Fruit fly (Drosophila melanogaster) whole organism, embryonic: Measurements from ENCODE around the gene CG5225.
A peak's percentile ranks its signal among the peaks of the same experiment; 100 is the strongest.
"Not testable (repeated sequence)": the region's sequence is repeated elsewhere in the genome, so short reads cannot be mapped to it uniquely, and the experiment has no call there.

ENCODE experiments used
- Abd-B ChIP-seq: fragments of 200-800 bp; sonication (Bioruptor generic); optimal IDR thresholded peaks from 2 replicates; lab custom pipeline; 2018; ENCODE audit warnings: missing biosample characterization, mild to moderate bottlenecking, missing genetic modification characterization, moderate library complexity
- Bdp1 ChIP-seq: fragments of 200-800 bp; sonication (Bioruptor generic); optimal IDR thresholded peaks from 3 replicates; lab custom pipeline; 2016; ENCODE audit warnings: missing biosample characterization, missing genetic modification characterization
- CG10209 ChIP-seq: fragments of 200-800 bp; sonication (Bioruptor generic); optimal IDR thresholded peaks from 3 replicates; lab custom pipeline; 2017; ENCODE audit warnings: missing biosample characterization, mild to moderate bottlenecking, missing genetic modification characterization, missing genetic modification reagents
- CG10654 ChIP-seq: fragments of 200-800 bp; sonication (Bioruptor generic); optimal IDR thresholded peaks from 2 replicates; lab custom pipeline; 2016; ENCODE audit warnings: missing biosample characterization, missing genetic modification characterization
- CG11696 ChIP-seq: fragments of 200-800 bp; sonication (Bioruptor generic); IDR thresholded peaks from 2 replicates; pipeline ENCODE4 v1.3.6; 2022; ENCODE audit warnings: missing biosample characterization, missing genetic modification characterization
- CG12659 ChIP-seq: fragments of 200-800 bp; sonication (Bioruptor generic); optimal IDR thresholded peaks from 3 replicates; lab custom pipeline; 2017; ENCODE audit warnings: mild to moderate bottlenecking, missing biosample characterization, missing genetic modification reagents, missing genetic modification characterization
- CG13287 ChIP-seq: fragments of 200-800 bp; sonication (Bioruptor generic); IDR thresholded peaks from 2 replicates; pipeline ENCODE4 v1.3.6; 2022; ENCODE audit warnings: missing biosample characterization, missing genetic modification characterization; ENCODE audit not compliant: partially characterized antibody
- CG13624 ChIP-seq: fragments of 200-800 bp; sonication (Bioruptor generic); optimal IDR thresholded peaks from 2 replicates; lab custom pipeline; 2016; ENCODE audit warnings: missing biosample characterization, missing genetic modification characterization
- CG14667 ChIP-seq: fragments of 200-800 bp; sonication (Bioruptor generic); IDR thresholded peaks from 2 replicates; pipeline ENCODE4 v1.3.6; 2022; ENCODE audit warnings: missing biosample characterization, missing genetic modification characterization
- CG15269 ChIP-seq: fragments of 200-800 bp; sonication (Bioruptor generic); optimal IDR thresholded peaks from 2 replicates; lab custom pipeline; 2018; ENCODE audit warnings: missing biosample characterization, mild to moderate bottlenecking, missing genetic modification characterization, moderate library complexity
- CG17802 ChIP-seq: fragments of 200-800 bp; sonication (Bioruptor generic); optimal IDR thresholded peaks from 2 replicates; lab custom pipeline; 2018; ENCODE audit warnings: missing biosample characterization, mild to moderate bottlenecking, missing genetic modification characterization, moderate library complexity
- CG2678 ChIP-seq: fragments of 200-800 bp; sonication (Bioruptor generic); optimal IDR thresholded peaks from 3 replicates; lab custom pipeline; 2019; ENCODE audit warnings: missing biosample characterization, mild to moderate bottlenecking, missing genetic modification characterization, moderate library complexity
- CG30020 ChIP-seq: fragments of 200-800 bp; optimal IDR thresholded peaks from 2 replicates; lab custom pipeline; 2019; ENCODE audit warnings: missing biosample characterization, mild to moderate bottlenecking, missing genetic modification characterization, moderate library complexity
- CG30431 ChIP-seq: fragments of 200-800 bp; sonication (Bioruptor generic); optimal IDR thresholded peaks from 2 replicates; lab custom pipeline; 2017; ENCODE audit warnings: missing biosample characterization, missing genetic modification characterization
- CG4730 ChIP-seq: fragments of 200-800 bp; sonication (Bioruptor generic); IDR thresholded peaks from 2 replicates; pipeline ENCODE4 v1.3.6; 2022; ENCODE audit warnings: missing biosample characterization, missing genetic modification characterization
- CG5245 ChIP-seq: fragments of 200-800 bp; sonication (Bioruptor generic); optimal IDR thresholded peaks from 3 replicates; lab custom pipeline; 2016; ENCODE audit warnings: missing biosample characterization, missing genetic modification characterization
- CG7556 ChIP-seq: fragments of 200-800 bp; sonication (Bioruptor generic); optimal IDR thresholded peaks from 2 replicates; lab custom pipeline; 2017; ENCODE audit warnings: missing biosample characterization, mild to moderate bottlenecking, missing genetic modification characterization
- CG7786 ChIP-seq: fragments of 200-800 bp; sonication (Bioruptor generic); optimal IDR thresholded peaks from 2 replicates; lab custom pipeline; 2016; ENCODE audit warnings: missing biosample characterization, missing genetic modification characterization
- CG8290 ChIP-seq, 3 experiments: fragments of 200-800 bp; sonication (Bioruptor generic); optimal IDR thresholded peaks; 2 replicates each; lab custom pipeline; 2016 to 2019; ENCODE audit warnings: missing biosample characterization in 3 of 3, missing genetic modification characterization in 3 of 3, mild to moderate bottlenecking in 2 of 3, moderate library complexity in 1 of 3
- CG9215 ChIP-seq: fragments of 200-800 bp; sonication (Bioruptor generic); IDR thresholded peaks from 2 replicates; pipeline ENCODE4 v1.3.6; 2022; ENCODE audit warnings: missing biosample characterization, missing genetic modification characterization
- CG9609 ChIP-seq: fragments of 200-800 bp; sonication (Bioruptor generic); optimal IDR thresholded peaks from 3 replicates; lab custom pipeline; 2016; ENCODE audit warnings: missing biosample characterization, missing genetic modification characterization
- Dek ChIP-seq: fragments of 200-800 bp; sonication (Bioruptor generic); optimal IDR thresholded peaks from 3 replicates; lab custom pipeline; 2019; ENCODE audit warnings: missing biosample characterization, mild to moderate bottlenecking, missing genetic modification characterization, moderate library complexity
- Dip3 ChIP-seq: fragments of 200-800 bp; sonication (Bioruptor generic); optimal IDR thresholded peaks from 3 replicates; lab custom pipeline; 2016; ENCODE audit warnings: missing biosample characterization, missing genetic modification characterization
- Dp ChIP-seq: fragments of 200-800 bp; sonication (Bioruptor generic); optimal IDR thresholded peaks from 2 replicates; lab custom pipeline; 2018; ENCODE audit warnings: missing biosample characterization, mild to moderate bottlenecking, missing genetic modification characterization, moderate library complexity
- Ets97D ChIP-seq: fragments of 200-800 bp; sonication (Bioruptor generic); optimal IDR thresholded peaks from 3 replicates; lab custom pipeline; 2016; ENCODE audit warnings: missing biosample characterization, missing genetic modification characterization
- Fer2 ChIP-seq: fragments of 200-800 bp; sonication (Bioruptor generic); optimal IDR thresholded peaks from 2 replicates; lab custom pipeline; 2018; ENCODE audit warnings: missing biosample characterization, mild to moderate bottlenecking, missing genetic modification characterization, moderate library complexity
- Hmr ChIP-seq: fragments of 200-800 bp; sonication (Bioruptor generic); optimal IDR thresholded peaks from 3 replicates; lab custom pipeline; 2017; ENCODE audit warnings: mild to moderate bottlenecking, missing biosample characterization, missing genetic modification reagents, missing genetic modification characterization
- NC2α ChIP-seq: fragments of 200-800 bp; sonication (Bioruptor generic); optimal IDR thresholded peaks from 2 replicates; lab custom pipeline; 2016; ENCODE audit warnings: missing biosample characterization, missing genetic modification characterization
- Scr ChIP-seq: fragments of 200-800 bp; sonication (Bioruptor generic); IDR thresholded peaks from 2 replicates; pipeline ENCODE4 v1.3.6; 2022; ENCODE audit warnings: missing biosample characterization, missing genetic modification characterization; ENCODE audit not compliant: partially characterized antibody
- TFAM ChIP-seq: fragments of 200-800 bp; sonication (Bioruptor generic); optimal IDR thresholded peaks from 2 replicates; lab custom pipeline; 2017; ENCODE audit warnings: missing biosample characterization, missing genetic modification characterization, inconsistent platforms
- YL-1 ChIP-seq: fragments of 200-800 bp; sonication (Bioruptor generic); optimal IDR thresholded peaks from 3 replicates; lab custom pipeline; 2017; ENCODE audit warnings: missing biosample characterization, mild to moderate bottlenecking, missing genetic modification characterization
- amos ChIP-seq: fragments of 200-800 bp; sonication (Bioruptor generic); IDR thresholded peaks from 2 replicates; pipeline ENCODE4 v1.3.6; 2022; ENCODE audit warnings: missing biosample characterization, missing genetic modification characterization; ENCODE audit not compliant: partially characterized antibody
- chinmo ChIP-seq: fragments of 200-800 bp; sonication (Bioruptor generic); IDR thresholded peaks from 4 replicates; pipeline ENCODE4 v1.3.6; 2022; ENCODE audit warnings: missing biosample characterization, missing genetic modification characterization; ENCODE audit not compliant: partially characterized antibody
- danr ChIP-seq: fragments of 200-800 bp; sonication (Bioruptor generic); IDR thresholded peaks from 2 replicates; pipeline ENCODE4 v1.3.6; 2022; ENCODE audit warnings: missing biosample characterization, missing genetic modification characterization
- fu2 ChIP-seq: fragments of 200-800 bp; sonication (Bioruptor generic); optimal IDR thresholded peaks from 2 replicates; lab custom pipeline; 2016; ENCODE audit warnings: missing biosample characterization, missing genetic modification characterization
- grn ChIP-seq: fragments of 200-800 bp; sonication (Bioruptor generic); optimal IDR thresholded peaks from 3 replicates; lab custom pipeline; 2017; ENCODE audit warnings: missing biosample characterization, missing genetic modification characterization
- maf-S ChIP-seq: fragments of 200-800 bp; sonication (Bioruptor generic); optimal IDR thresholded peaks from 2 replicates; lab custom pipeline; 2016; ENCODE audit warnings: missing biosample characterization, missing genetic modification characterization
- mam ChIP-seq: fragments of 200-800 bp; sonication (Bioruptor generic); optimal IDR thresholded peaks from 3 replicates; lab custom pipeline; 2016; ENCODE audit warnings: missing biosample characterization, missing genetic modification characterization
- pum ChIP-seq: fragments of 200-800 bp; sonication (Bioruptor generic); optimal IDR thresholded peaks from 2 replicates; lab custom pipeline; 2016; ENCODE audit warnings: missing biosample characterization, missing genetic modification characterization
- pzg ChIP-seq: fragments of 200-800 bp; sonication (Bioruptor generic); optimal IDR thresholded peaks from 3 replicates; lab custom pipeline; 2018; ENCODE audit warnings: missing biosample characterization, mild to moderate bottlenecking, missing genetic modification characterization, moderate library complexity
- row ChIP-seq: fragments of 200-800 bp; sonication (Bioruptor generic); IDR thresholded peaks from 3 replicates; pipeline ENCODE4 v1.3.6; 2022; ENCODE audit warnings: missing biosample characterization, missing genetic modification characterization
- sc ChIP-seq, 3 experiments: fragments of >200 bp in 2 of 3; fragments of 200-800 bp in 1 of 3; sonication (Bioruptor generic) in 1 of 3; optimal IDR thresholded peaks; 2 replicates in 2 of 3; 3 replicates in 1 of 3; lab custom pipeline; 2017; ENCODE audit warnings: mild to moderate bottlenecking in 1 of 3, missing biosample characterization in 1 of 3, missing genetic modification characterization in 1 of 3, missing genetic modification reagents in 1 of 3
- sug ChIP-seq: fragments of 200-800 bp; optimal IDR thresholded peaks from 2 replicates; lab custom pipeline; 2019; ENCODE audit warnings: missing biosample characterization, mild to moderate bottlenecking, missing genetic modification characterization, moderate library complexity
- tx ChIP-seq: fragments of 200-800 bp; sonication (Bioruptor generic); optimal IDR thresholded peaks from 2 replicates; lab custom pipeline; 2016; ENCODE audit warnings: missing biosample characterization, missing genetic modification characterization

CG5225 gene

dm6 chr3R:16991781-16992180 lies 36.7 kb upstream of the CG5225 start, which contains the start of gene EMC2B (continued):
- TF ChIP-seq pum (GFP tag; lab: Kevin White, UChicago) (peak; percentile 65), Dip3 (GFP tag; lab: Kevin White, UChicago) (peak; percentile 35), CG9609 (GFP tag; lab: Kevin White, UChicago) (peak; percentile 41), sug (tag; lab: Kevin White, UChicago) (peak; percentile 33), sc (optimal IDR thresholded peaks at IDR 0.05; lab: Kevin White, UChicago) (no peak), sc (GFP tag; optimal IDR thresholded peaks at IDR 0.05; lab: Kevin White, UChicago) (no peak), CG12659 (GFP tag; lab: Kevin White, UChicago) (peak; percentile 65), CG13624 (GFP tag; lab: Kevin White, UChicago) (peak; percentile 46), tx (GFP tag; lab: Kevin White, UChicago) (peak; percentile 13), CG17802 (no peak), YL-1 (GFP tag; lab: Kevin White, UChicago) (peak; percentile 32), Hmr (GFP tag; lab: Kevin White, UChicago) (peak; percentile 49), CG30431 (GFP tag; lab: Kevin White, UChicago) (no peak), mam (peak; percentile 56), chinmo (GFP tag; lab: Robert Waterston, UW) (no peak), Scr (GFP tag; lab: Robert Waterston, UW) (no peak), CG11696 (GFP tag; lab: Robert Waterston, UW) (no peak), Dek (tag; lab: Kevin White, UChicago) (peak; percentile 40), Ets97D (GFP tag; lab: Kevin White, UChicago) (peak; percentile 77), CG10654 (GFP tag; lab: Kevin White, UChicago) (no peak), CG15269 (tag; lab: Kevin White, UChicago) (peak; percentile 35), maf-S (GFP tag; lab: Kevin White, UChicago) (peak; percentile 33), Dp (GFP tag; lab: Kevin White, UChicago) (peak; percentile 20), Abd-B (GFP tag; lab: Kevin White, UChicago) (peak; percentile 62), row (no peak), CG4730 (GFP tag; lab: Robert Waterston, UW) (no peak), pzg (GFP tag; lab: Kevin White, UChicago) (peak; percentile 71), CG7786 (GFP tag; lab: Kevin White, UChicago) (peak; percentile 11)

dm6 chr3R:16992716-16993115 lies 35.8 kb upstream of the CG5225 start, which contains the start of gene CG31274:
Gene CG31274 (plus strand): TSS chr3R:16993016.
- TF ChIP-seq Bdp1 (GFP tag; lab: Kevin White, UChicago); CG5245 (GFP tag; lab: Kevin White, UChicago); CG14667: not testable (repeated sequence)

- TF ChIP-seq Fer2 (tag; lab: Kevin White, UChicago), result no peak
- TF ChIP-seq CG9215, result 0 out of 2 replicates have a peak, but pooled peaks have one; percentile 20
- TF ChIP-seq NC2α, result no peak
- peak; percentile 26; the same call in 1 of the 2 replicates for TF ChIP-seq CG13287 (GFP tag; lab: Robert Waterston, UW)
- no peak for TF ChIP-seq CG30020 (tag; lab: Kevin White, UChicago)
- peak; percentile 48 for TF ChIP-seq CG8290 (GFP tag; optimal IDR thresholded peaks at IDR 0.05; lab: Kevin White, UChicago)
- TF ChIP-seq CG8290 (tag; optimal IDR thresholded peaks at IDR 0.05; lab: Kevin White, UChicago), result no peak
- TF ChIP-seq CG7556 (GFP tag; lab: Kevin White, UChicago), result peak; percentile 11
- peak; percentile 12 for TF ChIP-seq grn (GFP tag; lab: Kevin White, UChicago)
- TF ChIP-seq danr (GFP tag; lab: Robert Waterston, UW), result no peak
- peak; percentile 24 for TF ChIP-seq YL-1 (GFP tag; lab: Kevin White, UChicago)
- TF ChIP-seq Dip3 (GFP tag; lab: Kevin White, UChicago), result peak; percentile 32
- no peak for TF ChIP-seq fu2 (GFP tag; lab: Kevin White, UChicago)
- TF ChIP-seq amos (GFP tag; lab: Robert Waterston, UW), result no peak
- TF ChIP-seq CG2678 (tag; lab: Kevin White, UChicago), result peak; percentile 53
- TF ChIP-seq Dek (tag; lab: Kevin White, UChicago), result peak; percentile 12
- no peak for TF ChIP-seq CG10209 (GFP tag; lab: Kevin White, UChicago)
- TF ChIP-seq TFAM (GFP tag; lab: Kevin White, UChicago), result no peak
These were observed 32.2 kb upstream of the CG5225 start, which contains the start of the genes EMC2A and CG3534 for dm6 chr3R:16996059-16996959. Gene EMC2A (minus strand): TSS chr3R:16996071. Gene CG3534 (plus strand): TSS chr3R:16996446.
